Worm (Caenorhabditis elegans): ENCODE data around the gene F32G8.2.
A peak's percentile ranks its signal among the peaks of the same experiment; 100 is the strongest.

DNA sequence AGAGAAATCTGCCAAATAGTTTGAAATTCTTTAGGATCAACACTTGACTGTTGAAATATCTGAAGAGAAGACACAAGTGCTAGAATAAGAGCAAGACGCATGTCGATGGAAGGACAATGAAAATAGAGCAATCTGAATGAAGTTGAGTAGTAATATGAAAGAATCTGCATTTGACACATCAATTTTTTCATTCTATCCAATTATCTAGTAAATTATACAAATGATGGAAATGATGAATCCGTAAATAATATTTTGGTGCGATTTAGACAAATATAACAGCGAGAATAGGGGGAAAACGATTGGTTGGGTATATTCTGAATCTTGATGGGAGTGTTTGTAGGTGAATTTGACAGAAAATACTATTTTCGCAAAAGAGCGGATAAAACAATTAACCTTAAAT, 17.1 kb upstream of the F32G8.2 start, which contains the start of gene txt-10:
- TF ChIP-seq zag-1 (tag; optimal IDR thresholded peaks at IDR 0.05), result no peak
- TF ChIP-seq unc-62 (GFP tag; optimal IDR thresholded peaks at IDR 0.05 in 1 of 2), result peak in 1 of 2 experiments; percentile 88
- no peak for TF ChIP-seq unc-62 (tag; optimal IDR thresholded peaks at IDR 0.05)
- TF ChIP-seq ceh-82 (tag; optimal IDR thresholded peaks at IDR 0.05), result no peak
- no peak for TF ChIP-seq dmd-6 (GFP tag; IDR thresholded peaks at IDR 0.05)
- TF ChIP-seq nhr-28 (tag; optimal IDR thresholded peaks at IDR 0.05), result no peak
